Worm (Caenorhabditis elegans) whole organism, L1 larva: ENCODE results near the gene C08B6.3.

Experiments used
- alr-1 ChIP-seq: fragments of 200-800 bp; sonication (Bioruptor generic); optimal IDR thresholded peaks from 2 replicates; lab custom pipeline; 2018; ENCODE audit warnings: borderline replicate concordance, mild to moderate bottlenecking, missing genetic modification characterization, missing compliant biosample characterization
- aly-2 ChIP-seq: fragments of 150-350 bp; optimal IDR thresholded peaks from 2 replicates; lab custom pipeline; 2014; ENCODE audit warnings: missing biosample characterization, missing genetic modification characterization
- ceh-8 ChIP-seq: fragments of 200-800 bp; sonication (Bioruptor generic); optimal IDR thresholded peaks from 2 replicates; lab custom pipeline; 2018; ENCODE audit warnings: mild to moderate bottlenecking, missing genetic modification characterization, moderate library complexity, missing compliant biosample characterization
- ceh-82 ChIP-seq, 3 experiments: fragments of 150-350 bp in 1 of 3; sonication (generic microtip) in 2 of 3; optimal IDR thresholded peaks; 2 replicates each; lab custom pipeline; 2014 to 2017; ENCODE audit warnings: missing biosample characterization in 3 of 3, missing genetic modification characterization in 3 of 3
- ceh-88 ChIP-seq: fragments of 200-800 bp; sonication (Bioruptor generic); IDR thresholded peaks from 2 replicates; pipeline ENCODE4 v1.3.6; 2022; ENCODE audit warnings: missing genetic modification characterization, missing compliant biosample characterization
- ceh-90 ChIP-seq: sonication (generic microtip); optimal IDR thresholded peaks from 2 replicates; lab custom pipeline; 2016; ENCODE audit warnings: missing genetic modification characterization, missing compliant biosample characterization
- dpl-1 ChIP-seq, 3 experiments: fragments of 150-350 bp in 2 of 3; sonication (generic microtip) in 1 of 3; optimal IDR thresholded peaks; 2 replicates each; lab custom pipeline; 2014 to 2017; ENCODE audit warnings: missing biosample characterization in 3 of 3, missing genetic modification characterization in 3 of 3, missing genetic modification reagents in 3 of 3
- efl-3 ChIP-seq: fragments of 200-800 bp; sonication (Bioruptor generic); optimal IDR thresholded peaks from 2 replicates; lab custom pipeline; 2018; ENCODE audit warnings: mild to moderate bottlenecking, missing genetic modification characterization, missing compliant biosample characterization
- egl-13 ChIP-seq: sonication (generic microtip); optimal IDR thresholded peaks from 2 replicates; lab custom pipeline; 2016; ENCODE audit warnings: missing genotype, missing genetic modification reagents, missing genetic modification characterization, missing compliant biosample characterization
- egl-27 ChIP-seq, 2 experiments: fragments of 150-350 bp in 1 of 2; sonication (generic microtip); optimal IDR thresholded peaks; 3 replicates each; lab custom pipeline; 2017 to 2018; ENCODE audit warnings: missing biosample characterization in 2 of 2, missing genetic modification characterization in 2 of 2, missing genetic modification reagents in 2 of 2
- elt-3 ChIP-seq, 6 experiments: fragments of 150-350 bp in 1 of 6; sonication (generic microtip); optimal IDR thresholded peaks; 2 replicates each; lab custom pipeline; 2017 to 2018; ENCODE audit warnings: missing biosample characterization in 6 of 6, missing genetic modification characterization in 6 of 6, inconsistent platforms in 1 of 6
- fkh-4 ChIP-seq: sonication (generic microtip); optimal IDR thresholded peaks from 2 replicates; lab custom pipeline; 2016; ENCODE audit warnings: missing compliant biosample characterization, missing genetic modification characterization, borderline replicate concordance
- fkh-8 ChIP-seq: sonication (generic microtip); optimal IDR thresholded peaks from 2 replicates; lab custom pipeline; 2016; ENCODE audit warnings: mild to moderate bottlenecking, missing genetic modification characterization, missing compliant biosample characterization
- hlh-4 ChIP-seq: sonication (generic microtip); optimal IDR thresholded peaks from 2 replicates; lab custom pipeline; 2016; ENCODE audit warnings: mild to moderate bottlenecking, missing genetic modification characterization, missing compliant biosample characterization
- hpl-2 ChIP-seq: fragments of 150-350 bp; optimal IDR thresholded peaks from 2 replicates; lab custom pipeline; 2014; ENCODE audit warnings: missing biosample characterization, missing genetic modification reagents, missing genetic modification characterization
- irx-1 ChIP-seq: sonication (generic microtip); optimal IDR thresholded peaks from 2 replicates; lab custom pipeline; 2016; ENCODE audit warnings: missing genetic modification characterization, missing compliant biosample characterization
- lin-13 ChIP-seq: fragments of 150-350 bp; optimal IDR thresholded peaks from 2 replicates; lab custom pipeline; 2014; ENCODE audit warnings: missing biosample characterization, missing genetic modification reagents, missing genetic modification characterization
- lin-15B ChIP-seq: fragments of 150-350 bp; sonication (generic microtip); optimal IDR thresholded peaks from 3 replicates; lab custom pipeline; 2014; ENCODE audit warnings: missing biosample characterization, missing genetic modification characterization
- lin-39 ChIP-seq: fragments of 150-350 bp; optimal IDR thresholded peaks from 2 replicates; lab custom pipeline; 2014; ENCODE audit warnings: missing biosample characterization, missing genetic modification reagents, missing genetic modification characterization
- lir-3 ChIP-seq: sonication (generic microtip); optimal IDR thresholded peaks from 2 replicates; lab custom pipeline; 2016; ENCODE audit warnings: mild to moderate bottlenecking, missing genetic modification characterization, moderate library complexity, missing compliant biosample characterization; ENCODE audit not compliant: poor library complexity
- mab-9 ChIP-seq: fragments of 200-800 bp; sonication (Bioruptor generic); IDR thresholded peaks from 2 replicates; pipeline ENCODE4 v1.3.6; 2022; ENCODE audit warnings: missing genetic modification reagents, missing genetic modification characterization, missing compliant biosample characterization
- mdl-1 ChIP-seq, 2 experiments: fragments of 150-350 bp; optimal IDR thresholded peaks; 2 replicates each; lab custom pipeline; 2014 to 2017; ENCODE audit warnings: missing biosample characterization in 2 of 2, missing genetic modification characterization in 2 of 2, inconsistent platforms in 1 of 2
- mef-2 ChIP-seq: fragments of 150-350 bp; optimal IDR thresholded peaks from 2 replicates; lab custom pipeline; 2014; ENCODE audit warnings: missing biosample characterization, missing genetic modification characterization
- mep-1 ChIP-seq: fragments of 150-350 bp; optimal IDR thresholded peaks from 2 replicates; lab custom pipeline; 2014; ENCODE audit warnings: missing biosample characterization, missing genetic modification characterization
- nhr-11 ChIP-seq: fragments of 150-350 bp; optimal IDR thresholded peaks from 2 replicates; lab custom pipeline; 2014; ENCODE audit warnings: missing biosample characterization, missing genetic modification characterization
- nhr-237 ChIP-seq: fragments of 150-350 bp; optimal IDR thresholded peaks from 2 replicates; lab custom pipeline; 2014; ENCODE audit warnings: missing biosample characterization, missing genetic modification characterization
- nhr-47 ChIP-seq: sonication (generic microtip); optimal IDR thresholded peaks from 2 replicates; lab custom pipeline; 2016; ENCODE audit warnings: mild to moderate bottlenecking, missing genetic modification characterization, moderate library complexity, missing compliant biosample characterization
- nhr-71 ChIP-seq: sonication (generic microtip); optimal IDR thresholded peaks from 2 replicates; lab custom pipeline; 2016; ENCODE audit warnings: mild to moderate bottlenecking, missing genetic modification characterization, moderate library complexity, missing compliant biosample characterization
- nhr-76 ChIP-seq: sonication (generic microtip); optimal IDR thresholded peaks from 2 replicates; lab custom pipeline; 2017; ENCODE audit warnings: missing biosample characterization, missing genetic modification characterization
- pax-3 ChIP-seq: fragments of 200-800 bp; sonication (Bioruptor generic); optimal IDR thresholded peaks from 2 replicates; lab custom pipeline; 2018; ENCODE audit warnings: mild to moderate bottlenecking, missing genetic modification characterization, moderate library complexity, missing compliant biosample characterization
- rnt-1 ChIP-seq: sonication (generic microtip); optimal IDR thresholded peaks from 2 replicates; lab custom pipeline; 2016; ENCODE audit warnings: mild to moderate bottlenecking, missing genetic modification characterization, moderate library complexity, missing compliant biosample characterization
- skn-1 ChIP-seq: fragments of 150-350 bp; optimal IDR thresholded peaks from 2 replicates; lab custom pipeline; 2014; ENCODE audit warnings: missing biosample characterization, missing genetic modification characterization
- snpc-4 ChIP-seq: fragments of 150-350 bp; optimal IDR thresholded peaks from 2 replicates; lab custom pipeline; 2014; ENCODE audit warnings: missing biosample characterization, missing genetic modification characterization
- snu-23 ChIP-seq: sonication (generic microtip); optimal IDR thresholded peaks from 2 replicates; lab custom pipeline; 2016; ENCODE audit warnings: missing genetic modification characterization, missing compliant biosample characterization
- sox-4 ChIP-seq: sonication (generic microtip); optimal IDR thresholded peaks from 2 replicates; lab custom pipeline; 2016; ENCODE audit warnings: missing genetic modification characterization, missing compliant biosample characterization
- sptf-1 ChIP-seq: fragments of 150-350 bp; optimal IDR thresholded peaks from 2 replicates; lab custom pipeline; 2014; ENCODE audit warnings: missing biosample characterization, missing genetic modification characterization
- sup-37 ChIP-seq: fragments of 200-800 bp; sonication (Bioruptor generic); optimal IDR thresholded peaks from 2 replicates; lab custom pipeline; 2018; ENCODE audit warnings: mild to moderate bottlenecking, missing genetic modification characterization, missing compliant biosample characterization
- swsn-7 ChIP-seq: sonication (generic microtip); optimal IDR thresholded peaks from 2 replicates; lab custom pipeline; 2016; ENCODE audit warnings: missing genetic modification characterization, missing compliant biosample characterization
- tlp-1 ChIP-seq: fragments of 150-350 bp; optimal IDR thresholded peaks from 2 replicates; lab custom pipeline; 2014; ENCODE audit warnings: missing biosample characterization, missing genetic modification characterization
- unc-62 ChIP-seq: fragments of 150-350 bp; optimal IDR thresholded peaks from 2 replicates; lab custom pipeline; 2014; ENCODE audit warnings: missing biosample characterization, missing genetic modification reagents, missing genetic modification characterization
- unc-86 ChIP-seq: sonication (generic microtip); optimal IDR thresholded peaks from 2 replicates; lab custom pipeline; 2016; ENCODE audit warnings: missing genetic modification characterization, missing compliant biosample characterization
- unc-98 ChIP-seq: fragments of 200-800 bp; sonication (Bioruptor generic); IDR thresholded peaks from 2 replicates; pipeline ENCODE4 v1.3.6; 2022; ENCODE audit warnings: missing genetic modification characterization, missing compliant biosample characterization
- vab-15 ChIP-seq: sonication (generic microtip); optimal IDR thresholded peaks from 2 replicates; lab custom pipeline; 2017; ENCODE audit warnings: missing genotype, mild to moderate bottlenecking, missing genetic modification characterization, missing compliant biosample characterization
- zag-1 ChIP-seq: fragments of 150-350 bp; optimal IDR thresholded peaks from 2 replicates; lab custom pipeline; 2014; ENCODE audit warnings: missing biosample characterization, missing genetic modification characterization
- zip-4 ChIP-seq: fragments of 200-800 bp; sonication (Bioruptor generic); optimal IDR thresholded peaks from 2 replicates; lab custom pipeline; 2018; ENCODE audit warnings: mild to moderate bottlenecking, missing genetic modification characterization, moderate library complexity, missing compliant biosample characterization

The C08B6.3 gene

DNA sequence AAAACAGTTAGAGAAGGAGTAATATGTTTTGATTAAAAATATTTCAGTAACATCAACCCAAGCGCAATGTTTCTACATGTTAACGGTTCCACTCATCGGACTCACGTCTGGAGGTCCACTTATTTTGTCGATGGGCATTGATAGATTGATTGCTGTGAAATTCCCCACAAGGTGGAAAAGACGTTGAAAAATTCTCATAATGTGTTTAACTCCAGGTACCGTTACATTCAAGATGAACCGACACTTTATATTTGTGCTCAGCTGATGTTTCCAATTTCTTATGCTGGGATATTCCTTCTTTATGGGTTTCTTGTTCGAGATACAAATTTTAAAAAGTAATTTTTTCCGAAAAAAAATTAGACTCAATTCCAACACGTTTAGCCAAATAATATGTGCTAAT is 41.0 kb upstream of the C08B6.3 start:
- TF ChIP-seq hpl-2 (no peak), dpl-1 (GFP tag; optimal IDR thresholded peaks at IDR 0.05; lab: Kevin White, UChicago) (no peak), sptf-1 (no peak), hlh-4 (no peak), ceh-82 (tag; optimal IDR thresholded peaks at IDR 0.05; lab: Kevin White, UChicago) (no peak)

DNA sequence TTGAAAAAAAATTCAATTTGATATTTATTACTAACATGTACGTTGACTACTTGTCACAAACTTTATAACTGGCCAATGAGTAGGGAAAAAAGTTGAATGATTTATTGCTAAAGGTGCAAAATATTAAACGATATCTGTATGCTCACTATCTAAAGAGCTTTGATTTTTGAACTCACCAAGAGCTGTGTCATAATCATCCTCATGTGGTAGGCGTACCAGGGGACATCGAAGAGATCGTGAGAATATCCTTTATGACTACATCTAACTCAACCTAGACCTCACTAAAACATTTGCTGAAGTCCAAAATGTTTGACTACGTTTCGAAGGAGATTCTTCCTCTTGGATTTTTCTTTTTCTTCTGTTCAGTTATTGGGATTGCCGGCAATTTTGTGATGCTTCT is 40.2 kb upstream of the C08B6.3 start, which contains the start of gene srsx-28:
srsx-28 (plus strand) TSS at position 301 of the 400 bp plus-strand sequence.
- TF ChIP-seq aly-2 (tag; lab: Kevin White, UChicago) (no peak), tlp-1 (tag; lab: Kevin White, UChicago) (no peak), mdl-1 (tag; optimal IDR thresholded peaks at IDR 0.05; lab: Kevin White, UChicago) (no peak), lin-13 (no peak), ceh-88 (no peak), fkh-8 (tag; lab: Kevin White, UChicago) (no peak), irx-1 (tag; lab: Kevin White, UChicago) (no peak), snpc-4 (no peak), pax-3 (tag; lab: Kevin White, UChicago) (no peak), mep-1 (tag; lab: Kevin White, UChicago) (no peak), egl-27 (tag; optimal IDR thresholded peaks at IDR 0.05; lab: Kevin White, UChicago) (no peak), nhr-237 (tag; lab: Kevin White, UChicago) (no peak), lin-39 (no peak), vab-15 (tag; lab: Kevin White, UChicago) (no peak), sup-37 (no peak), elt-3 (tag; optimal IDR thresholded peaks at IDR 0.05; lab: Kevin White, UChicago) (no peak), zag-1 (tag; lab: Kevin White, UChicago) (no peak), skn-1 (tag; lab: Kevin White, UChicago) (no peak), lin-15B (tag; lab: Kevin White, UChicago) (no peak)

DNA sequence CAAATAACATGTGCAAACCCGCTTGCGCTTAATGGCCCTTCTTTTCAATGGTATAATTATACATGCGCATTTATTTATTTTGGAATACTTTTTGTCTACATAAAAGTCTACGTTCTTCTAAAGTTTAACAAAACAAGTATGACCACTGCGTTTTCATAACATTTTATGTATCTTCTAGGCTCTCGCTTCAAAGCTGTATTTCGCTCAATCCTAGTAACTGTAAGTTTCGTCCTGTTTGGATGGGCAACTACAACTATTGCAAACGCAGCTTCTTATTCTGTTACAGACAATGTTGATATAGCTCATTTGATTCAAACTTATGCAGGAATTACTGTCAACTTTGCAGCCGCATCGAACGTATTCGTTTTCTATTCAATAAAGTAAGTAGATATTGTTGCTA is 37.6 kb upstream of the C08B6.3 start, which contains the start of gene srsx-27:
srsx-27 (plus strand) TSS at position 301 of the 400 bp plus-strand sequence.
- no peak for TF ChIP-seq sox-4 (tag; lab: Kevin White, UChicago)
- TF ChIP-seq zip-4 (GFP tag; lab: Kevin White, UChicago): no peak
- TF ChIP-seq irx-1 (tag; lab: Kevin White, UChicago): no peak
- no peak for TF ChIP-seq efl-3 (GFP tag; lab: Kevin White, UChicago)
- TF ChIP-seq fkh-4 (tag; lab: Kevin White, UChicago): no peak
- TF ChIP-seq nhr-76 (tag; lab: Kevin White, UChicago): no peak
- no peak for TF ChIP-seq unc-98 (GFP tag; lab: Robert Waterston, UW)
- TF ChIP-seq alr-1: no peak
- TF ChIP-seq mdl-1 (tag; optimal IDR thresholded peaks at IDR 0.05; lab: Kevin White, UChicago): no peak
- no peak for TF ChIP-seq snu-23 (GFP tag; lab: Kevin White, UChicago)
- TF ChIP-seq nhr-11: no peak
- TF ChIP-seq lir-3 (tag; lab: Kevin White, UChicago): no peak
- TF ChIP-seq tlp-1 (tag; lab: Kevin White, UChicago): no peak
- no peak for TF ChIP-seq skn-1 (tag; lab: Kevin White, UChicago)
- no peak for TF ChIP-seq lin-15B (tag; lab: Kevin White, UChicago)
- TF ChIP-seq nhr-71 (tag; lab: Kevin White, UChicago): no peak
- TF ChIP-seq unc-62 (GFP tag; lab: Kevin White, UChicago): no peak
- TF ChIP-seq swsn-7: no peak

DNA sequence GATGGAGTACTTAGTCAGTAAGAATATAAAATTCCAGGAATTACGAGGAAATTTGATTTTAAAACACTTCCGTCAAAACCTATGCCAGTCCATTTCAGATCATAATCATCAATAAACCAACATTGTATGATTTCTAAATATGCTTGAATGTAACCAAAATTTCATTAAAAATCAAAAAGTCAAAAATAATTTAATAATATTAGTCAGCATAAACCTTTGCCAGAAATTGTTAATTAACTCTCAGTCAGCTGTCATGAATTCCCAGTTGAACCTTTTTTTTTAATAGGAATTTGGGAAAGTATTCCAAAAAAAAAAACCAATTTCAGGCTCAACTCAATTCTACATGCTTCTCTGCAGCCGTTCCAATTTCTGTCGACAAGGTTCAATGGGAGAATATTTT is 36.3 kb upstream of the C08B6.3 start, which contains the start of gene srsx-26:
srsx-26 (plus strand) TSS at position 301 of the 400 bp plus-strand sequence.
- TF ChIP-seq vab-15 (tag; lab: Kevin White, UChicago) (no peak), egl-13 (tag; lab: Kevin White, UChicago) (no peak), nhr-71 (tag; lab: Kevin White, UChicago) (peak; percentile 30), mab-9 (GFP tag; lab: Robert Waterston, UW) (no peak), sptf-1 (no peak), efl-3 (GFP tag; lab: Kevin White, UChicago) (no peak), ceh-8 (GFP tag; lab: Kevin White, UChicago) (peak; percentile 51), zag-1 (tag; lab: Kevin White, UChicago) (no peak), hpl-2 (no peak), nhr-47 (tag; lab: Kevin White, UChicago) (peak; percentile 37), ceh-90 (peak; percentile 14), fkh-8 (tag; lab: Kevin White, UChicago) (peak; percentile 56), dpl-1 (GFP tag; optimal IDR thresholded peaks at IDR 0.05; lab: Kevin White, UChicago) (no peak), unc-86 (tag; lab: Kevin White, UChicago) (no peak), egl-27 (tag; optimal IDR thresholded peaks at IDR 0.05; lab: Kevin White, UChicago) (no peak), nhr-11 (no peak), alr-1 (no peak), mef-2 (tag; lab: Kevin White, UChicago) (no peak), rnt-1 (tag; lab: Kevin White, UChicago) (no peak), snpc-4 (no peak), skn-1 (tag; lab: Kevin White, UChicago) (no peak), irx-1 (tag; lab: Kevin White, UChicago) (no peak), mep-1 (tag; lab: Kevin White, UChicago) (no peak)
